Worm (Caenorhabditis elegans): ENCODE data around the gene cpx-2.

- TF ChIP-seq lin-13 (GFP tag; optimal IDR thresholded peaks at IDR 0.05) (peak; percentile 67), F44E2.7 (GFP tag; IDR thresholded peaks at IDR 0.05) (no peak)
Observed at ce11 chrX:13104966-13105365, 33.9 kb upstream of the cpx-2 start, which contains the start of gene F17H10.1.

Data from whole organism, L4 larva.